Worm (Caenorhabditis elegans): ENCODE data around the gene ugt-29.

ce11 chrV:692720-693422 is 6.5 kb downstream of the ugt-29 start, which contains the start of gene srx-4:
- TF ChIP-seq pha-4 (tag; optimal IDR thresholded peaks at IDR 0.05) (no peak), bed-3 (GFP tag; optimal IDR thresholded peaks at IDR 0.05) (no peak), unc-62 (GFP tag; optimal IDR thresholded peaks at IDR 0.05) (no peak), lsy-2 (tag; optimal IDR thresholded peaks at IDR 0.05) (no peak), hlh-1 (tag; optimal IDR thresholded peaks at IDR 0.05) (no peak), ztf-11 (tag; optimal IDR thresholded peaks at IDR 0.05) (no peak), tbx-8 (GFP tag; optimal IDR thresholded peaks at IDR 0.05) (no peak), elt-3 (tag; optimal IDR thresholded peaks at IDR 0.05) (no peak), nhr-76 (tag; optimal IDR thresholded peaks at IDR 0.05) (no peak), nhr-12 (tag; optimal IDR thresholded peaks at IDR 0.05) (no peak)
